Worm (Caenorhabditis elegans) whole organism, early embryonic: ENCODE results near the gene R08E3.1.

Experiments used
- ama-1 ChIP-seq: fragments of 150-350 bp; optimal IDR thresholded peaks from 2 replicates; lab custom pipeline; 2014
- ceh-13 ChIP-seq: fragments of 200-800 bp; sonication (Bioruptor generic); optimal IDR thresholded peaks from 2 replicates; lab custom pipeline; 2018; ENCODE audit warnings: mild to moderate bottlenecking, missing genetic modification characterization, missing compliant biosample characterization
- ceh-36 ChIP-seq: sonication (generic microtip); optimal IDR thresholded peaks from 2 replicates; lab custom pipeline; 2016; ENCODE audit warnings: missing genetic modification characterization, inconsistent platforms, missing compliant biosample characterization
- ets-7 ChIP-seq: sonication (generic microtip); optimal IDR thresholded peaks from 2 replicates; lab custom pipeline; 2016; ENCODE audit warnings: missing genotype, missing genetic modification characterization, missing compliant biosample characterization
- flt-1 ChIP-seq: fragments of 200-800 bp; sonication (Bioruptor generic); IDR thresholded peaks from 2 replicates; pipeline ENCODE4 v1.3.6; 2022; ENCODE audit warnings: missing genetic modification characterization, missing compliant biosample characterization
- hmg-4 ChIP-seq: fragments of 200-800 bp; sonication (Bioruptor generic); optimal IDR thresholded peaks from 2 replicates; lab custom pipeline; 2018; ENCODE audit warnings: mild to moderate bottlenecking, missing genetic modification characterization, missing compliant biosample characterization
- pes-1 ChIP-seq: fragments of 200-800 bp; sonication (Bioruptor generic); IDR thresholded peaks from 2 replicates; pipeline ENCODE4 v1.3.6; 2022; ENCODE audit warnings: missing genetic modification reagents, missing genetic modification characterization, missing compliant biosample characterization
- sea-1 ChIP-seq: fragments of 200-800 bp; sonication (Bioruptor generic); conservative IDR thresholded peaks from 2 replicates; pipeline ENCODE4 v1.3.6; 2022; ENCODE audit warnings: missing genetic modification characterization, missing compliant biosample characterization
- tbx-11 ChIP-seq: fragments of 200-800 bp; sonication (Bioruptor generic); IDR thresholded peaks from 2 replicates; pipeline ENCODE4 v1.3.6; 2022; ENCODE audit warnings: missing genetic modification characterization, missing compliant biosample characterization
- tbx-37 ChIP-seq: fragments of 200-800 bp; sonication (Bioruptor generic); conservative IDR thresholded peaks from 2 replicates; pipeline ENCODE4 v1.3.6; 2022; ENCODE audit warnings: missing genetic modification reagents, missing genetic modification characterization, missing compliant biosample characterization
- tra-4 ChIP-seq: sonication (generic microtip); optimal IDR thresholded peaks from 2 replicates; lab custom pipeline; 2017; ENCODE audit warnings: missing genetic modification characterization, missing compliant biosample characterization

DNA sequence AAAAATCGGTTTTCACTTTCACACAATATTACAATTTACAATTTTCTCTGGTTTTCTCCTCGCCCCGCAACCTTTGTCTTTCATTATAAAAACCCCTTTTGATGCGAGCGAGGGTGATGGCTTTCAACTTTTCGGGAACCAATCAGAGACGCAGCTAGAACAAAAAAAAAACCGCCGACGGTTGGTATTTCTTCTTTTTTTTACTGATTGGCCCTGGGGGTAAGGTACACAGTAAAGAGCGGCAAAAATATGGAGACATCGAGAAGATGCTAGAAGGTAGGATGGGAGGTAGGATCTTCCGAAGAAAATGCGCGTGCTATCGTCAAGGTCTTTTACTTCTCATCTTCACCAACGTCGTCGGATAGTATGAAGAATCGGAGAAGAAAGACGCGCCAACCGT lies 13.7 kb upstream of the R08E3.1 start:
- no peak for TF ChIP-seq ama-1 (lab: Kevin White, UChicago)
- TF ChIP-seq ceh-13 = no peak
- TF ChIP-seq tbx-37 (GFP tag; lab: Robert Waterston, UW) = no peak
- TF ChIP-seq ceh-36 (tag; lab: Kevin White, UChicago) = no peak
- no peak for TF ChIP-seq sea-1
- TF ChIP-seq tra-4 (tag; lab: Kevin White, UChicago) = no peak
- no peak for TF ChIP-seq pes-1
- TF ChIP-seq flt-1 (GFP tag; lab: Robert Waterston, UW) = no peak
- no peak for TF ChIP-seq hmg-4 (GFP tag; lab: Kevin White, UChicago)
- TF ChIP-seq tbx-11 (GFP tag; lab: Robert Waterston, UW) = no peak
- TF ChIP-seq ets-7 (tag; lab: Kevin White, UChicago) = no peak
